Worm (Caenorhabditis elegans) whole organism, L4 larva: ENCODE results near the gene F09A5.2.

Experiments used
- D1046.2 ChIP-seq: fragments of 200-800 bp; sonication (Bioruptor generic); IDR thresholded peaks from 2 replicates; pipeline ENCODE4 v1.3.6; 2022; ENCODE audit warnings: missing genetic modification characterization, missing compliant biosample characterization
- F26F4.8 ChIP-seq: fragments of 200-800 bp; sonication (Bioruptor generic); conservative IDR thresholded peaks from 2 replicates; pipeline ENCODE4 v1.3.6; 2022; ENCODE audit warnings: missing genetic modification characterization, missing compliant biosample characterization
- Y105C5A.15 ChIP-seq: fragments of 200-800 bp; sonication (Bioruptor generic); IDR thresholded peaks from 2 replicates; pipeline ENCODE4 v1.3.6; 2022; ENCODE audit warnings: missing genetic modification characterization, missing compliant biosample characterization
- Y48G9A.11 ChIP-seq: fragments of 200-800 bp; sonication (Bioruptor generic); IDR thresholded peaks from 2 replicates; pipeline ENCODE4 v1.3.6; 2022; ENCODE audit warnings: missing genetic modification reagents, missing genetic modification characterization, missing compliant biosample characterization
- arid-1 ChIP-seq: fragments of 200-800 bp; sonication (Bioruptor generic); conservative IDR thresholded peaks from 2 replicates; pipeline ENCODE4 v1.3.6; 2022; ENCODE audit warnings: missing genetic modification reagents, missing genetic modification characterization, missing compliant biosample characterization
- ceh-20 ChIP-seq: fragments of 200-800 bp; sonication (Bioruptor generic); IDR thresholded peaks from 2 replicates; pipeline ENCODE4 v1.3.6; 2022; ENCODE audit warnings: missing genetic modification reagents, missing genetic modification characterization, missing compliant biosample characterization
- ceh-44 ChIP-seq: fragments of 200-800 bp; sonication (Bioruptor generic); IDR thresholded peaks from 2 replicates; pipeline ENCODE4 v1.3.6; 2022; ENCODE audit warnings: missing genetic modification reagents, missing genetic modification characterization, missing compliant biosample characterization
- ceh-62 ChIP-seq: sonication (generic microtip); optimal IDR thresholded peaks from 2 replicates; lab custom pipeline; 2017; ENCODE audit warnings: missing biosample characterization, missing genetic modification characterization
- ces-1 ChIP-seq: fragments of 150-350 bp; sonication (generic microtip); optimal IDR thresholded peaks from 4 replicates; lab custom pipeline; 2014; ENCODE audit warnings: missing biosample characterization, missing genetic modification reagents, missing genetic modification characterization
- cey-2 ChIP-seq: sonication (generic microtip); optimal IDR thresholded peaks from 3 replicates; lab custom pipeline; 2017; ENCODE audit warnings: missing genetic modification characterization, mild to moderate bottlenecking, missing compliant biosample characterization, antibody characterized with exemption, borderline replicate concordance; ENCODE audit not compliant: insufficient read depth
- ctbp-1 ChIP-seq: fragments of 200-800 bp; sonication (Bioruptor generic); IDR thresholded peaks from 2 replicates; pipeline ENCODE4 v1.3.6; 2022; ENCODE audit warnings: missing genetic modification reagents, missing genetic modification characterization, missing compliant biosample characterization
- dmd-9 ChIP-seq: fragments of 200-800 bp; sonication (Bioruptor generic); IDR thresholded peaks from 2 replicates; pipeline ENCODE4 v1.3.6; 2022; ENCODE audit warnings: missing genetic modification reagents, missing genetic modification characterization, missing compliant biosample characterization
- hlh-11 ChIP-seq: fragments of 200-800 bp; sonication (Bioruptor generic); optimal IDR thresholded peaks from 2 replicates; lab custom pipeline; 2018; ENCODE audit warnings: mild to moderate bottlenecking, missing genetic modification characterization, missing compliant biosample characterization
- hmg-1.1 ChIP-seq: fragments of 200-800 bp; sonication (Bioruptor generic); IDR thresholded peaks from 2 replicates; pipeline ENCODE4 v1.3.6; 2022; ENCODE audit warnings: missing genetic modification reagents, missing genetic modification characterization, missing compliant biosample characterization
- mdt-29 ChIP-seq: fragments of 200-800 bp; sonication (Bioruptor generic); IDR thresholded peaks from 2 replicates; pipeline ENCODE4 v1.3.6; 2022; ENCODE audit warnings: missing genetic modification reagents, missing genetic modification characterization, missing compliant biosample characterization
- mes-2 ChIP-seq: sonication (generic microtip); optimal IDR thresholded peaks from 2 replicates; lab custom pipeline; 2016; ENCODE audit warnings: missing genotype, mild to moderate bottlenecking, missing genetic modification characterization, missing compliant biosample characterization; ENCODE audit not compliant: poor library complexity, severe bottlenecking
- mxl-2 ChIP-seq: fragments of 200-800 bp; sonication (Bioruptor generic); conservative IDR thresholded peaks from 2 replicates; pipeline ENCODE4 v1.3.6; 2022; ENCODE audit warnings: missing genetic modification reagents, missing genetic modification characterization, missing compliant biosample characterization
- mxl-3 ChIP-seq: fragments of 200-800 bp; sonication (Bioruptor generic); optimal IDR thresholded peaks from 2 replicates; lab custom pipeline; 2018; ENCODE audit warnings: mild to moderate bottlenecking, missing genetic modification characterization, missing compliant biosample characterization
- nhr-11 ChIP-seq: fragments of 150-350 bp; optimal IDR thresholded peaks from 2 replicates; lab custom pipeline; 2014; ENCODE audit warnings: missing biosample characterization, missing genetic modification characterization
- nhr-41 ChIP-seq: fragments of 200-800 bp; sonication (Bioruptor generic); IDR thresholded peaks from 2 replicates; pipeline ENCODE4 v1.3.6; 2022; ENCODE audit warnings: missing genetic modification reagents, missing genetic modification characterization, missing compliant biosample characterization
- rbr-2 ChIP-seq: sonication (generic microtip); optimal IDR thresholded peaks from 2 replicates; lab custom pipeline; 2016; ENCODE audit warnings: missing genotype, missing genetic modification characterization, missing compliant biosample characterization
- sdz-12 ChIP-seq: fragments of 200-800 bp; sonication (Bioruptor generic); optimal IDR thresholded peaks from 2 replicates; lab custom pipeline; 2018; ENCODE audit warnings: mild to moderate bottlenecking, missing genetic modification characterization, missing compliant biosample characterization
- set-16 ChIP-seq: fragments of 200-800 bp; sonication (Bioruptor generic); IDR thresholded peaks from 2 replicates; pipeline ENCODE4 v1.3.6; 2022; ENCODE audit warnings: missing genetic modification reagents, missing genetic modification characterization, missing compliant biosample characterization
- unc-62 ChIP-seq, 3 experiments: fragments of 150-350 bp in 1 of 3; sonication (generic microtip); optimal IDR thresholded peaks in 2 of 3; peaks in 1 of 3; 1 replicate in 1 of 3; 2 replicates in 2 of 3; lab custom pipeline; 2014 to 2017; ENCODE audit warnings: missing biosample characterization in 3 of 3, missing genetic modification characterization in 3 of 3, missing genetic modification reagents in 3 of 3, missing genotype in 1 of 3
- vab-7 ChIP-seq: fragments of 200-800 bp; sonication (Bioruptor generic); IDR thresholded peaks from 2 replicates; pipeline ENCODE4 v1.3.6; 2022; ENCODE audit warnings: missing genetic modification reagents, missing genetic modification characterization, missing compliant biosample characterization
- zfp-3 ChIP-seq: fragments of 200-800 bp; sonication (Bioruptor generic); conservative IDR thresholded peaks from 2 replicates; pipeline ENCODE4 v1.3.6; 2022; ENCODE audit warnings: missing genetic modification reagents, missing genetic modification characterization, missing compliant biosample characterization
- zip-11 ChIP-seq: fragments of 200-800 bp; sonication (Bioruptor generic); IDR thresholded peaks from 2 replicates; pipeline ENCODE4 v1.3.6; 2022; ENCODE audit warnings: missing genetic modification characterization, missing compliant biosample characterization
- zip-2 ChIP-seq: fragments of 150-350 bp; optimal IDR thresholded peaks from 2 replicates; lab custom pipeline; 2014; ENCODE audit warnings: missing biosample characterization, missing genetic modification characterization

F09A5.2 gene

DNA sequence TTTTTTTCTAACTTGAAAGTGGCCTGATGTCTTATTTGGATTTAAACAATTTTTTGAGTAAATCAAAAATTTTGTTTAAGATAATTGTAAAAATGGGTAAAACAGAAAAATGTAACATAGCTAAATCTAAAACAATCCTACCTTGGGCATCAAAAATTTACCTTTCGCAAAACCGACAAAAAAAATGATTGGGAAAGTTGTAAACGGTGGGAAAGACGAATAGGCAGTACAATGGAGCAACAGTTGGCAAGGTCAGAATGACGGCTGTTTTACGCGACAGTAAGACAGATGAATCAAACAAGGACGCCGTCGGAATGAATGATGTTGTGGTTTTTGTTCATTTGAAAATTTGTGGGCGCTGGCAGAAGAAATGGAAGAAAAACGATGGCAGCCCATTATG is 39.5 kb downstream of the F09A5.2 start:
- TF ChIP-seq hlh-11 (tag; lab: Kevin White, UChicago) (no peak), F26F4.8 (GFP tag; lab: Robert Waterston, UW) (no peak), ceh-20 (GFP tag; lab: Robert Waterston, UW) (no peak), ceh-44 (GFP tag; lab: Robert Waterston, UW) (no peak), dmd-9 (no peak), vab-7 (GFP tag; lab: Robert Waterston, UW) (no peak), Y48G9A.11 (GFP tag; lab: Robert Waterston, UW) (no peak), D1046.2 (GFP tag; lab: Robert Waterston, UW) (no peak)

DNA sequence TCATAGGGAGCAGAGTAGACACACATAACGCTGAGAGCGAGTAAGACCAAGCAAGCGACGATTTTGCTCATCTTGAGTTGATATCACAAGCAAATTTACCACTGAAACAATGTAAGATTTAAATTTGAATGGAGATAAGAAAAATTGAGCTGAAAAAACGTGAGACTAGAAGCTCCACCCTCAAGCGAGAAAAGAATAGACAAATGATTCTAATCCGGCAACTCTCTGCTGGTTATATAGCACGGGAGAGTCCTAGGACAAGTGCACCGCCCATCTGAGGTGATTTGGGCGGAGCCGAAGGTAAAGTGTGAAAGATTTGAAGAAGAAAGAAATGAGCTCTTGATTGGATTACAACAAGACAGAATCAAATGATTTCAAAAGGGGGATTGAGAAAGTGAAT is 43.4 kb downstream of the F09A5.2 start, which contains the start of gene nlp-3:
Gene nlp-3 (minus strand): TSS at position 101 of the 400 bp plus-strand sequence.
- TF ChIP-seq mdt-29 (GFP tag; lab: Robert Waterston, UW) (no peak), mes-2 (tag; lab: Kevin White, UChicago) (no peak), rbr-2 (tag; lab: Kevin White, UChicago) (no peak), hmg-1.1 (GFP tag; lab: Robert Waterston, UW) (no peak), nhr-41 (GFP tag; lab: Robert Waterston, UW) (no peak)

DNA sequence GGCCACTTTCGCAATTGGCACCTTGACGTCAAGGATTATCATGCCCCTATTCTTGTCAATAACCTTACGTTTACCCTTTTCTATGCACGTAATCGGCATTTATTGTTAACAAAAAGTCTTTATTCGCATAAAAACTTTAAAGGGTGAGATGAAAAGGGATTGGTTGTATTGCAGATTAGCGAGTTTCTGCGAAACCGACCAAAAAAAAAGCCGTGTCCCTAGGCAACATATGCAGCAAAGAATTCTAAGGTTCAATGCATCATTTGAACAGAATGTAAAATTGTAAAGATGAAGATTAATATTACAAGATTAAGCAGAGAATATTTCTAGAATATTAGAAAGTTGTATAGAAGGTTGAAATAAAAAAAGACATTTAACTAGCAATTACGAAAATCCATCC is 47.1 kb downstream of the F09A5.2 start:
- no peak for TF ChIP-seq arid-1 (GFP tag; lab: Robert Waterston, UW)
- no peak for TF ChIP-seq Y48G9A.11 (GFP tag; lab: Robert Waterston, UW)
- no peak for TF ChIP-seq Y105C5A.15 (GFP tag; lab: Robert Waterston, UW)
- no peak for TF ChIP-seq ceh-62
- no peak for TF ChIP-seq unc-62 (GFP tag; optimal IDR thresholded peaks at IDR 0.05 in 1 of 2; lab: Kevin White, UChicago)
- no peak for TF ChIP-seq unc-62 (tag; optimal IDR thresholded peaks at IDR 0.05; lab: Kevin White, UChicago)
- TF ChIP-seq sdz-12 (GFP tag; lab: Kevin White, UChicago): no peak
- no peak for TF ChIP-seq ces-1 (GFP tag; lab: Kevin White, UChicago)
- TF ChIP-seq hlh-11 (tag; lab: Kevin White, UChicago): no peak
- TF ChIP-seq nhr-11 (tag; lab: Kevin White, UChicago): no peak
- no peak for TF ChIP-seq hmg-1.1 (GFP tag; lab: Robert Waterston, UW)
- TF ChIP-seq cey-2: no peak
- no peak for TF ChIP-seq set-16
- TF ChIP-seq zip-2 (tag; lab: Kevin White, UChicago): no peak
- no peak for TF ChIP-seq zip-11 (GFP tag; lab: Robert Waterston, UW)
- no peak for TF ChIP-seq mxl-3 (GFP tag; lab: Kevin White, UChicago)
- no peak for TF ChIP-seq zfp-3 (GFP tag; lab: Robert Waterston, UW)
- no peak for TF ChIP-seq mxl-2 (GFP tag; lab: Robert Waterston, UW)
- no peak for TF ChIP-seq ctbp-1 (GFP tag; lab: Robert Waterston, UW)
